Worm (Caenorhabditis elegans): ENCODE results near the gene clec-26.

The clec-26 gene

ce11 chrV:16821270-16821737, 27.1 kb upstream of the clec-26 start, which contains the start of gene T20B3.14:
T20B3.14 (minus strand) TSS chrV:16821320.
- TF ChIP-seq flt-1 (GFP tag; IDR thresholded peaks at IDR 0.05) = no peak
- no peak for TF ChIP-seq med-1 (GFP tag; optimal IDR thresholded peaks at IDR 0.05; ENCODE audit: insufficient read depth)
- TF ChIP-seq klf-2 (GFP tag; conservative IDR thresholded peaks at IDR 0.05) = no peak
- no peak for TF ChIP-seq cog-1 (tag; optimal IDR thresholded peaks at IDR 0.05)
- no peak for TF ChIP-seq ref-1 (GFP tag; conservative IDR thresholded peaks at IDR 0.05)
- no peak for TF ChIP-seq ztf-23 (GFP tag; IDR thresholded peaks at IDR 0.05)
- no peak for TF ChIP-seq tab-1 (GFP tag; IDR thresholded peaks at IDR 0.05)
- no peak for TF ChIP-seq T22C8.4 (GFP tag; IDR thresholded peaks at IDR 0.05)
- TF ChIP-seq ztf-29 (GFP tag; IDR thresholded peaks at IDR 0.05) = no peak

ce11 chrV:16827485-16827884, 20.9 kb upstream of the clec-26 start, which contains the start of gene srh-216:
srh-216 (minus strand) TSS chrV:16827585.
- TF ChIP-seq flt-1 (GFP tag; IDR thresholded peaks at IDR 0.05) = no peak
- no peak for TF ChIP-seq klf-2 (GFP tag; conservative IDR thresholded peaks at IDR 0.05)
- no peak for TF ChIP-seq T22C8.4 (GFP tag; IDR thresholded peaks at IDR 0.05)
- no peak for TF ChIP-seq ref-1 (GFP tag; conservative IDR thresholded peaks at IDR 0.05)

ce11 chrV:16829396-16829795, 19.0 kb upstream of the clec-26 start, which contains the start of gene srh-214:
srh-214 (minus strand) TSS chrV:16829755.
- TF ChIP-seq ztf-23 (GFP tag; IDR thresholded peaks at IDR 0.05) = no peak

DNA sequence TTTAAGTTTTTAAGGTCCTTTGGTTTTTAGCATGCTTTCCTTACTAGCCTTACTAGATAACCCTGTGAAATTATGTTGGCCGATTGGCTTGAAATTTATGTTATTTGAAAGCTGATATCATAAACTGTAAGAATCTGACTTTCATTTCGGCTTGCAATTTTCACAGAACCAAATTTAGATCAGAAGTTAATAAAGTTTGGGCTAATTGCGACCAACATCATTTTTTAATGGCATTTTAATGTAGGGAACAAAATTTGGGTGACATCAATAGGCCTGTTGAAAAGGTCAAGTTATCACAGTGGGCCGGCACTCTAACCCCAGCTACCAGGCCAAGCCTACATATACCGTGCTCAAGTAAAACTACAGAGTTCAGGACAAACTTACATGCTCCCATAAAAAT, 17.1 kb upstream of the clec-26 start:
- TF ChIP-seq flt-1 (GFP tag; IDR thresholded peaks at IDR 0.05) (no peak), ref-1 (GFP tag; conservative IDR thresholded peaks at IDR 0.05) (no peak), med-1 (GFP tag; optimal IDR thresholded peaks at IDR 0.05; ENCODE audit: insufficient read depth) (no peak), tab-1 (GFP tag; IDR thresholded peaks at IDR 0.05) (no peak), ztf-29 (GFP tag; IDR thresholded peaks at IDR 0.05) (no peak), T22C8.4 (GFP tag; IDR thresholded peaks at IDR 0.05) (no peak), klf-2 (GFP tag; conservative IDR thresholded peaks at IDR 0.05) (no peak), ztf-23 (GFP tag; IDR thresholded peaks at IDR 0.05) (no peak), cog-1 (tag; optimal IDR thresholded peaks at IDR 0.05) (no peak)

- TF ChIP-seq med-1 (GFP tag; optimal IDR thresholded peaks at IDR 0.05; ENCODE audit: insufficient read depth) = no peak
- no peak for TF ChIP-seq ztf-23 (GFP tag; IDR thresholded peaks at IDR 0.05)
- no peak for TF ChIP-seq cog-1 (tag; optimal IDR thresholded peaks at IDR 0.05)
- TF ChIP-seq ztf-29 (GFP tag; IDR thresholded peaks at IDR 0.05) = no peak
- no peak for TF ChIP-seq T22C8.4 (GFP tag; IDR thresholded peaks at IDR 0.05)
- no peak for TF ChIP-seq klf-2 (GFP tag; conservative IDR thresholded peaks at IDR 0.05)
- TF ChIP-seq flt-1 (GFP tag; IDR thresholded peaks at IDR 0.05) = no peak
- TF ChIP-seq ref-1 (GFP tag; conservative IDR thresholded peaks at IDR 0.05) = no peak
- TF ChIP-seq tab-1 (GFP tag; IDR thresholded peaks at IDR 0.05) = no peak
These were observed 16.5 kb upstream of the clec-26 start, which contains the start of gene srh-215 for ce11 chrV:16831921-16832320. srh-215 (minus strand) TSS chrV:16832021.

DNA sequence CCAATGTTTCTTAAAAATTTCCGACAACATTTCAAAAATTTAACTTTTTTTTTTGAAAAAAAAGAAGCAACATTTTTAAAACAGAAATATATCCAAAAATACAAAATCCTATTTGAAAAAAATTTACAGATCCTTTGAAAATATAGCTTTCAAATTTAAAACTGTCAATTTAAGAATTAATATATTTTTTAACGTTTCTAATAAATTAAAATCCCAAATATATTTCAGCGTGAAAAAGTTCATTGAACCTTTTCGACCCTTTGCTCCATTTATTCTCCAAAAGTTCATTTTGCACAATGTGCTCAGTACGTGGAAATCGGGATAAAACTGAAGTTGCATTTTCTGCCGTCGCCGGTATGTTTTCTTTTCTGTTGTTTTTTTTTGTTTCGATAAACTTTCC, 15.5 kb upstream of the clec-26 start, which contains the start of gene phy-3:
Gene phy-3 (plus strand): TSS at position 301 of the 400 bp plus-strand sequence.
- no peak for TF ChIP-seq tab-1 (GFP tag; IDR thresholded peaks at IDR 0.05)
- TF ChIP-seq ztf-29 (GFP tag; IDR thresholded peaks at IDR 0.05) = no peak
- TF ChIP-seq ref-1 (GFP tag; conservative IDR thresholded peaks at IDR 0.05) = no peak

ce11 chrV:16833672-16834071, 14.7 kb upstream of the clec-26 start:
- TF ChIP-seq T22C8.4 (GFP tag; IDR thresholded peaks at IDR 0.05) (no peak), med-1 (GFP tag; optimal IDR thresholded peaks at IDR 0.05; ENCODE audit: insufficient read depth) (no peak), ref-1 (GFP tag; conservative IDR thresholded peaks at IDR 0.05) (no peak), ztf-23 (GFP tag; IDR thresholded peaks at IDR 0.05) (no peak), ztf-29 (GFP tag; IDR thresholded peaks at IDR 0.05) (no peak), tab-1 (GFP tag; IDR thresholded peaks at IDR 0.05) (no peak), flt-1 (GFP tag; IDR thresholded peaks at IDR 0.05) (no peak), klf-2 (GFP tag; conservative IDR thresholded peaks at IDR 0.05) (no peak), cog-1 (tag; optimal IDR thresholded peaks at IDR 0.05) (no peak)

ce11 chrV:16834989-16835388, 13.4 kb upstream of the clec-26 start, which contains the start of gene tni-3:
tni-3 (minus strand) TSS chrV:16835128.
- no peak for TF ChIP-seq ztf-23 (GFP tag; IDR thresholded peaks at IDR 0.05)
- TF ChIP-seq cog-1 (tag; optimal IDR thresholded peaks at IDR 0.05) = no peak
- no peak for TF ChIP-seq ref-1 (GFP tag; conservative IDR thresholded peaks at IDR 0.05)
- no peak for TF ChIP-seq klf-2 (GFP tag; conservative IDR thresholded peaks at IDR 0.05)
- no peak for TF ChIP-seq ztf-29 (GFP tag; IDR thresholded peaks at IDR 0.05)
- no peak for TF ChIP-seq tab-1 (GFP tag; IDR thresholded peaks at IDR 0.05)
- TF ChIP-seq med-1 (GFP tag; optimal IDR thresholded peaks at IDR 0.05; ENCODE audit: insufficient read depth) = no peak
- TF ChIP-seq flt-1 (GFP tag; IDR thresholded peaks at IDR 0.05) = no peak
- TF ChIP-seq T22C8.4 (GFP tag; IDR thresholded peaks at IDR 0.05) = no peak

- TF ChIP-seq tab-1 (GFP tag; IDR thresholded peaks at IDR 0.05) (no peak), flt-1 (GFP tag; IDR thresholded peaks at IDR 0.05) (no peak), T22C8.4 (GFP tag; IDR thresholded peaks at IDR 0.05) (no peak), ztf-23 (GFP tag; IDR thresholded peaks at IDR 0.05) (no peak), ref-1 (GFP tag; conservative IDR thresholded peaks at IDR 0.05) (no peak), klf-2 (GFP tag; conservative IDR thresholded peaks at IDR 0.05) (no peak)
These were observed 12.3 kb upstream of the clec-26 start for ce11 chrV:16836100-16836499.

DNA sequence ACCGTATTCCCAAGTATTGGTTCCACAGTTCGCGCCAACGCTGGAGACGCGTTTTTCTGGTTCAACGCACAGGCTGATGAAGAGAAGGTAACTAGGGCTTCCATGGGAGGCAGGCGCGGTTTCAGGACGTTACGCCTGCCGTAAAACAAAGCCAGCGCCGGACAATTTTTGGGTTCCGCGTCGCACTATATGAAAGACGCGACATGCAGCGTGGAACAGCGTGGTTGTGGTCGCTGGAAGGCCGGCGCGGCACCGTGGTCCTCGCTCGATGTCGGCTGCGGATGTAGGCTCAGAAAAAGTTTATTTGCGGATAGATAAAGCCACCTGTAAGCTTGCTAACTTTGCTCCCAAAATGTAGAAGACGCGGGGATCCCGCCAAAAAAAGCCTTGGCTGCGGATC, 10.0 kb upstream of the clec-26 start:
- TF ChIP-seq tab-1 (GFP tag; IDR thresholded peaks at IDR 0.05) (no peak), flt-1 (GFP tag; IDR thresholded peaks at IDR 0.05) (no peak), ztf-23 (GFP tag; IDR thresholded peaks at IDR 0.05) (no peak), ref-1 (GFP tag; conservative IDR thresholded peaks at IDR 0.05) (no peak), klf-2 (GFP tag; conservative IDR thresholded peaks at IDR 0.05) (no peak), T22C8.4 (GFP tag; IDR thresholded peaks at IDR 0.05) (no peak), med-1 (GFP tag; optimal IDR thresholded peaks at IDR 0.05; ENCODE audit: insufficient read depth) (no peak), ztf-29 (GFP tag; IDR thresholded peaks at IDR 0.05) (no peak), cog-1 (tag; optimal IDR thresholded peaks at IDR 0.05) (no peak)
